Fruit fly (Drosophila melanogaster) Kc167 (cell line): Measurements from ENCODE around the gene CAH5.

Source experiments
- h ChIP-seq: fragments of >200 bp; optimal IDR thresholded peaks from 3 replicates; lab custom pipeline; 2018; ENCODE audit warnings: missing external identifiers
- insv ChIP-seq: fragments of >200 bp; optimal IDR thresholded peaks from 3 replicates; lab custom pipeline; 2018; ENCODE audit warnings: missing external identifiers
- psq ChIP-seq: fragments of >200 bp; optimal IDR thresholded peaks from 2 replicates; lab custom pipeline; 2017; ENCODE audit warnings: missing external identifiers
- ttk ChIP-seq: sonication (Bioruptor generic); optimal IDR thresholded peaks from 2 replicates; lab custom pipeline; 2017; ENCODE audit warnings: missing external identifiers

DNA sequence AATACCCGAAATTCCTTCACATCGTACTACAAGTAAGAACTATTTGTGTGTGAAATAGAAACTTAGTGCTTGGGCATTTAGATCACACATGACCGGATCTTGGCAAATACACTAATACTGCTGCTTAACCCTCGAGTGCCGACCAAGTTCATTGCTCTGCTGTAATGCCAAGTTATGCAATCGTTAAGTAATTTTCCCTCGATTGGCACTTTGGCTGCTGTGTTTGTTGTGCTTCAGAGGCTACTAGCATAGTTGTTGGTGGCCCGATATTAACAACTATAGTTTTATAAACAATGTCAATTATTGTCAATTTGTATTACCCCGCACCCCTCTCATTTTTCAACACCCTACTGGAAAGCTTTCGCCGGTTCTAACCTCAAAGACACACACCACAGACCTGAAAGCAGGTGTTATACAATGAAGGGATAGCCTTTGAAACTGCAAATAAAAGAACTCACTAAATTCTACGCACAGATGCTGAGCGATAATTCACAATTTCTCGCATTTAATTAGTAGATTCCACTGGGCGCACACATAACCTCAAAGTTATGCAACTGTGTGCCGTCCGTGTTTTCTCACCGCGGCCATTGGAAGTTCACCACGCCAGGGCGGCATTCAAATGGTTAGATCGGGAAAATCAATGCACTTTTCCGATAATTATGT lies 44.1 kb upstream of the CAH5 start:
- TF ChIP-seq insv (lab: Kevin White, UChicago) (no peak), ttk (lab: Kevin White, UChicago) (no peak), h (lab: Kevin White, UChicago) (no peak), psq (lab: Kevin White, UChicago) (no peak)
